Fruit fly (Drosophila melanogaster): ENCODE measurements around the gene Vps36.
A peak's percentile ranks its signal among the peaks of the same experiment; 100 is the strongest.

The Vps36 gene

DNA sequence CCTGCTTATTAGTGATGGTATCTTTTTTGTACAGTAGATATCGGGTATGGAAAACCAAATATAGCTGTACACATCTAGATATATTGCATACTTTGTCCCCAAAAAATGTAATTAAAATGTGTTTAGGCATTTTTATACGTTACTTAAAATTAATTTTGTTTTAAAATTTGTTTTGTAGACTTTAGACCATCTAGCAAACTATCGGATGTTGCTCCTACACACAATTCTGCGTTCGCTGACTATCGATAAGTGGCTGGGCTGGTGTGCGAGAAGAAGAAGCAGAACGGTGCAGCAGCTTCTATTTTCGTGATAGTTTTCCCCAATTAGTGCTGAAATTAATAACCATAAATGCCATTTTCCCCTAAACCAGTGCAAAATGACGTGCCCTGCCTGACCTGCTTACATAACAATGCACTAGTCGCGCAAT is at the start of gene Vps36, which contains the start of gene Liprin-beta (continued):
- TF ChIP-seq Taf1 (GFP tag; IDR thresholded peaks at IDR 0.05) = peak; percentile 75; the same call in 1 of the 2 replicates
- peak; percentile 88 for TF ChIP-seq CG13424 (tag; optimal IDR thresholded peaks at IDR 0.05)
- TF ChIP-seq CG9797 (GFP tag; optimal IDR thresholded peaks at IDR 0.05) = peak; percentile 59
- peak; percentile 84 for TF ChIP-seq wor (GFP tag; IDR thresholded peaks at IDR 0.05)
- TF ChIP-seq Fer1 (GFP tag; optimal IDR thresholded peaks at IDR 0.05) = no peak
- TF ChIP-seq Chrac-16 (GFP tag; optimal IDR thresholded peaks at IDR 0.05) = peak; percentile 94
- TF ChIP-seq CG12155 (GFP tag; optimal IDR thresholded peaks at IDR 0.05) = peak; percentile 89
- TF ChIP-seq CG15601 (tag; optimal IDR thresholded peaks at IDR 0.05) = no peak
- peak; percentile 76 for TF ChIP-seq CG12236 (GFP tag; optimal IDR thresholded peaks at IDR 0.05)
- TF ChIP-seq CG14860 (GFP tag; IDR thresholded peaks at IDR 0.05; ENCODE audit: partially characterized antibody) = peak; percentile 98
- TF ChIP-seq CG6272 (GFP tag; IDR thresholded peaks at IDR 0.05) = peak; percentile 93
- TF ChIP-seq H2.0 (GFP tag; IDR thresholded peaks at IDR 0.05) = peak; percentile 89
- peak; percentile 72; the same call in 1 of the 3 replicates for TF ChIP-seq mld (GFP tag; IDR thresholded peaks at IDR 0.05; ENCODE audit: partially characterized antibody)
- TF ChIP-seq scrt (GFP tag; optimal IDR thresholded peaks at IDR 0.05) = peak; percentile 9
- peak; percentile 92 for TF ChIP-seq tx (GFP tag; optimal IDR thresholded peaks at IDR 0.05)
- TF ChIP-seq Hsf (GFP tag; optimal IDR thresholded peaks at IDR 0.05) = peak; percentile 96
- TF ChIP-seq CG15073 (GFP tag; optimal IDR thresholded peaks at IDR 0.05) = peak; percentile 26
- TF ChIP-seq Hmr (GFP tag; optimal IDR thresholded peaks at IDR 0.05) = no peak
- peak; percentile 87 for TF ChIP-seq CG7372 (GFP tag; IDR thresholded peaks at IDR 0.05)
- TF ChIP-seq CG31441 (GFP tag; IDR thresholded peaks at IDR 0.05) = no peak
- peak; percentile 97 for TF ChIP-seq CG13287 (GFP tag; IDR thresholded peaks at IDR 0.05; ENCODE audit: partially characterized antibody)
- TF ChIP-seq CG16815 (GFP tag; optimal IDR thresholded peaks at IDR 0.05) = peak; percentile 87
- peak; percentile 85 for TF ChIP-seq slou (GFP tag; optimal IDR thresholded peaks at IDR 0.05)
- no peak for TF ChIP-seq ash1 (GFP tag; optimal IDR thresholded peaks at IDR 0.05)
- TF ChIP-seq ATbp (GFP tag; optimal IDR thresholded peaks at IDR 0.05) = no peak
- peak; percentile 11 for TF ChIP-seq CG6813 (GFP tag; optimal IDR thresholded peaks at IDR 0.05)
- peak; percentile 87 for TF ChIP-seq CG2712 (tag; optimal IDR thresholded peaks at IDR 0.05)
- TF ChIP-seq CG8388 (GFP tag; optimal IDR thresholded peaks at IDR 0.05) = peak; percentile 77
- peak; percentile 93 for TF ChIP-seq Max (GFP tag; optimal IDR thresholded peaks at IDR 0.05)

DNA sequence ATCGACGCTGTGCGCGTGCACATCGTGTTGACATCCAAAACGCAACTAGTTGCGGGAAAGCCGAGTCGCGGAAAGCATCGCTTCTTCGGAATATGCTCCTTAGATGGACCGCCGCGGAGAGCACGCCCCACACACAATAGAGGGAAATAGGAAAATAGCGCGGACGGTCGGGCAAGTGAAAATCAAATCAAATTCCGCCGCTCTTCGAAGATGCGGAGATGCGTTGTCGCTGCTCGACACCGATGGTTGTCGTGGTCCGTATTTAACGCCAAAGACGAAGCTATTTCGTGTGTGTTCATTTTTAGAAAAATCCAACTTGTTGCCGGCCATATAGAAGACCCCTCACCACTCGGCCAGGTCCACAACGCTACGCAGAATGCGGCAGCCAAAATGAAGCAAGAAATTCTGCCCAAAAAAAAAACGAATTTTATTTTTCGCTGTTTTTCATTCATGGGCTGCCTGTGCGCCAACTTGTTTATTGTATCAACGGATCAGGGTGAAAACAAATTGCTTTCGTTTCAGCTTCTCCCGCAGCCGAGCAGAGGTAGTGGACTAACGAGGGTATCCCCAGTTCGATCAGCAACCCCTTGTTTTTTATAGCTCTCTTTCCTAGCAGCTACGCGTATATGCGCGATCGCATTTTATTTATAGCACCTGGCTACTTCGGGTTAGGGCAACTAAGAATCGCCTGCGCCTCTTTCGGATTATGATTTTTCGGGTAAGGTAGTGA is 6.8 kb upstream of the Vps36 start, which contains the start of gene CG10710:
Gene CG10710 (minus strand): TSS at position 51 of the 730 bp plus-strand sequence.
- TF ChIP-seq row (GFP tag; IDR thresholded peaks at IDR 0.05) = peak; percentile 43; the same call in 1 of the 3 replicates
- 0 out of 2 replicates have a peak, but pooled peaks have one; percentile 20 for TF ChIP-seq slbo (GFP tag; IDR thresholded peaks at IDR 0.05)
- 0 out of 2 replicates have a peak, but pooled peaks have one; percentile 13 for TF ChIP-seq inv (GFP tag; IDR thresholded peaks at IDR 0.05; ENCODE audit: partially characterized antibody)
- TF ChIP-seq ftz-f1 (GFP tag; optimal IDR thresholded peaks at IDR 0.05) = no peak
- TF ChIP-seq al (GFP tag; IDR thresholded peaks at IDR 0.05) = no peak
- no peak for TF ChIP-seq CG8765 (GFP tag; IDR thresholded peaks at IDR 0.05)
- TF ChIP-seq D19B (GFP tag; optimal IDR thresholded peaks at IDR 0.05) = peak; percentile 63
- TF ChIP-seq Deaf1 (tag; optimal IDR thresholded peaks at IDR 0.05) = peak; percentile 65
- TF ChIP-seq Adf1 (GFP tag; IDR thresholded peaks at IDR 0.05) = peak; percentile 28; the same call in 1 of the 2 replicates
- TF ChIP-seq kah (GFP tag; optimal IDR thresholded peaks at IDR 0.05) = peak; percentile 87
- peak; percentile 45; the same call in 1 of the 2 replicates for TF ChIP-seq CG9932 (GFP tag; IDR thresholded peaks at IDR 0.05)
- TF ChIP-seq CG17361 (GFP tag; IDR thresholded peaks at IDR 0.05) = no peak
- peak; percentile 76 for TF ChIP-seq CG12769 (tag; optimal IDR thresholded peaks at IDR 0.05)
- no peak for TF ChIP-seq CG11085 (GFP tag; IDR thresholded peaks at IDR 0.05)
- TF ChIP-seq D19A (tag; optimal IDR thresholded peaks at IDR 0.05) = peak; percentile 10
- TF ChIP-seq knrl (GFP tag; IDR thresholded peaks at IDR 0.05; ENCODE audit: partially characterized antibody) = 0 out of 3 replicates have a peak, but pooled peaks have one; percentile 8
- TF ChIP-seq sd (tag; optimal IDR thresholded peaks at IDR 0.05) = peak; percentile 82
- no peak for TF ChIP-seq mirr (GFP tag; optimal IDR thresholded peaks at IDR 0.05)
- peak; percentile 88 for TF ChIP-seq CG10543 (GFP tag; optimal IDR thresholded peaks at IDR 0.05)

Data from whole organism, embryonic.